Fruit fly (Drosophila melanogaster) whole organism, embryonic: ENCODE measurements around the gene RpS25.

ENCODE experiments used
- Asciz ChIP-seq: fragments of 200-800 bp; sonication (Bioruptor generic); optimal IDR thresholded peaks from 2 replicates; lab custom pipeline; 2017; ENCODE audit warnings: missing biosample characterization, mild to moderate bottlenecking, missing genetic modification characterization, missing genetic modification reagents
- BEAF-32 ChIP-seq: fragments of 200-800 bp; sonication (Bioruptor generic); optimal IDR thresholded peaks from 3 replicates; lab custom pipeline; 2017; ENCODE audit warnings: missing biosample characterization, missing genetic modification characterization, mild to moderate bottlenecking, moderate library complexity, missing genetic modification reagents
- CG10959 ChIP-seq: fragments of 200-800 bp; sonication (Bioruptor generic); IDR thresholded peaks from 2 replicates; pipeline ENCODE4 v1.3.6; 2022; ENCODE audit warnings: missing biosample characterization, missing genetic modification characterization
- CG11247 ChIP-seq: fragments of 200-800 bp; sonication (Bioruptor generic); IDR thresholded peaks from 2 replicates; pipeline ENCODE4 v1.3.6; 2022; ENCODE audit warnings: missing biosample characterization, missing genetic modification characterization
- CG11696 ChIP-seq: fragments of 200-800 bp; sonication (Bioruptor generic); IDR thresholded peaks from 2 replicates; pipeline ENCODE4 v1.3.6; 2022; ENCODE audit warnings: missing biosample characterization, missing genetic modification characterization
- CG12071 ChIP-seq: fragments of 200-800 bp; sonication (Bioruptor generic); optimal IDR thresholded peaks from 3 replicates; lab custom pipeline; 2018; ENCODE audit warnings: missing biosample characterization, mild to moderate bottlenecking, missing genetic modification characterization
- CG14860 ChIP-seq: fragments of 200-800 bp; sonication (Bioruptor generic); IDR thresholded peaks from 3 replicates; pipeline ENCODE4 v1.3.6; 2022; ENCODE audit warnings: missing biosample characterization, missing genetic modification characterization; ENCODE audit not compliant: partially characterized antibody
- CG16779 ChIP-seq: fragments of 200-800 bp; sonication (Bioruptor generic); IDR thresholded peaks from 2 replicates; pipeline ENCODE4 v1.3.6; 2022; ENCODE audit warnings: missing biosample characterization, missing genetic modification characterization
- CG18764 ChIP-seq: fragments of 200-800 bp; sonication (Bioruptor generic); optimal IDR thresholded peaks from 3 replicates; lab custom pipeline; 2016; ENCODE audit warnings: missing biosample characterization, missing genetic modification characterization
- CG2202 ChIP-seq: fragments of 200-800 bp; sonication (Bioruptor generic); optimal IDR thresholded peaks from 2 replicates; lab custom pipeline; 2018; ENCODE audit warnings: missing biosample characterization, mild to moderate bottlenecking, missing genetic modification characterization
- CG2712 ChIP-seq: fragments of 200-800 bp; optimal IDR thresholded peaks from 3 replicates; lab custom pipeline; 2019; ENCODE audit warnings: missing biosample characterization, mild to moderate bottlenecking, missing genetic modification characterization, moderate library complexity
- CG31224 ChIP-seq: fragments of 200-800 bp; sonication (Bioruptor generic); IDR thresholded peaks from 2 replicates; pipeline ENCODE4 v1.3.6; 2022; ENCODE audit warnings: missing biosample characterization, missing genetic modification characterization
- CG3407 ChIP-seq: fragments of 200-800 bp; sonication (Bioruptor generic); optimal IDR thresholded peaks from 2 replicates; lab custom pipeline; 2018; ENCODE audit warnings: missing biosample characterization, mild to moderate bottlenecking, missing genetic modification characterization
- CG6683 ChIP-seq: fragments of 200-800 bp; sonication (Bioruptor generic); optimal IDR thresholded peaks from 2 replicates; lab custom pipeline; 2017; ENCODE audit warnings: missing biosample characterization, mild to moderate bottlenecking, missing genetic modification characterization, missing genetic modification reagents
- CG6791 ChIP-seq: fragments of 200-800 bp; sonication (Bioruptor generic); IDR thresholded peaks from 3 replicates; pipeline ENCODE4 v1.3.6; 2022; ENCODE audit warnings: missing biosample characterization, missing genetic modification characterization; ENCODE audit not compliant: partially characterized antibody
- CG6854 ChIP-seq: fragments of 200-800 bp; sonication (Bioruptor generic); optimal IDR thresholded peaks from 3 replicates; lab custom pipeline; 2017; ENCODE audit warnings: missing biosample characterization, mild to moderate bottlenecking, missing genetic modification characterization
- CG7556 ChIP-seq: fragments of 200-800 bp; sonication (Bioruptor generic); optimal IDR thresholded peaks from 2 replicates; lab custom pipeline; 2017; ENCODE audit warnings: missing biosample characterization, mild to moderate bottlenecking, missing genetic modification characterization
- CG9817 ChIP-seq: fragments of 200-800 bp; sonication (Bioruptor generic); optimal IDR thresholded peaks from 2 replicates; lab custom pipeline; 2018; ENCODE audit warnings: missing biosample characterization, mild to moderate bottlenecking, missing genetic modification characterization, moderate library complexity
- CG9876 ChIP-seq: fragments of 200-800 bp; sonication (Bioruptor generic); optimal IDR thresholded peaks from 2 replicates; lab custom pipeline; 2016; ENCODE audit warnings: missing biosample characterization, missing genetic modification characterization
- CG9932 ChIP-seq: fragments of 200-800 bp; sonication (Bioruptor generic); IDR thresholded peaks from 2 replicates; pipeline ENCODE4 v1.3.6; 2022; ENCODE audit warnings: missing biosample characterization, missing genetic modification characterization
- Dbx ChIP-seq: fragments of 200-800 bp; sonication (Bioruptor generic); IDR thresholded peaks from 3 replicates; pipeline ENCODE4 v1.3.6; 2022; ENCODE audit warnings: missing biosample characterization, missing genetic modification characterization
- Dp ChIP-seq: fragments of 200-800 bp; sonication (Bioruptor generic); optimal IDR thresholded peaks from 2 replicates; lab custom pipeline; 2018; ENCODE audit warnings: missing biosample characterization, mild to moderate bottlenecking, missing genetic modification characterization, moderate library complexity
- H2.0 ChIP-seq: fragments of 200-800 bp; sonication (Bioruptor generic); IDR thresholded peaks from 2 replicates; pipeline ENCODE4 v1.3.6; 2022; ENCODE audit warnings: missing biosample characterization, missing genetic modification characterization
- HmgD ChIP-seq: fragments of 200-800 bp; sonication (Bioruptor generic); optimal IDR thresholded peaks from 3 replicates; lab custom pipeline; 2016; ENCODE audit warnings: missing biosample characterization, missing genetic modification characterization
- Hmx ChIP-seq: fragments of 200-800 bp; sonication (Bioruptor generic); optimal IDR thresholded peaks from 2 replicates; lab custom pipeline; 2016; ENCODE audit warnings: missing biosample characterization, missing genetic modification characterization
- NK7.1 ChIP-seq: fragments of 200-800 bp; sonication (Bioruptor generic); optimal IDR thresholded peaks from 3 replicates; lab custom pipeline; 2016; ENCODE audit warnings: missing biosample characterization, missing genetic modification characterization
- Opbp ChIP-seq: fragments of 200-800 bp; sonication (Bioruptor generic); IDR thresholded peaks from 3 replicates; pipeline ENCODE4 v1.3.6; 2022; ENCODE audit warnings: missing biosample characterization, missing genetic modification characterization; ENCODE audit not compliant: partially characterized antibody
- Vsx1 ChIP-seq: fragments of 200-800 bp; sonication (Bioruptor generic); optimal IDR thresholded peaks from 2 replicates; lab custom pipeline; 2017; ENCODE audit warnings: missing biosample characterization, mild to moderate bottlenecking, missing genetic modification characterization, missing genetic modification reagents
- ab ChIP-seq: fragments of 200-800 bp; sonication (Bioruptor generic); optimal IDR thresholded peaks from 2 replicates; lab custom pipeline; 2016; ENCODE audit warnings: missing biosample characterization, missing genetic modification characterization
- ara ChIP-seq: fragments of 200-800 bp; sonication (Bioruptor generic); IDR thresholded peaks from 2 replicates; pipeline ENCODE4 v1.3.6; 2022; ENCODE audit warnings: missing biosample characterization, missing genetic modification characterization
- ase ChIP-seq: fragments of 200-800 bp; sonication (Bioruptor generic); IDR thresholded peaks from 3 replicates; pipeline ENCODE4 v1.3.6; 2022; ENCODE audit warnings: missing biosample characterization, missing genetic modification characterization
- ci ChIP-seq: fragments of 200-800 bp; sonication (Bioruptor generic); IDR thresholded peaks from 3 replicates; pipeline ENCODE4 v1.3.6; 2022; ENCODE audit warnings: missing biosample characterization, missing genetic modification characterization
- crol ChIP-seq: fragments of 200-800 bp; sonication (Bioruptor generic); IDR thresholded peaks from 2 replicates; pipeline ENCODE4 v1.3.6; 2022; ENCODE audit warnings: missing biosample characterization, missing genetic modification characterization
- emc ChIP-seq: fragments of 200-800 bp; sonication (Bioruptor generic); optimal IDR thresholded peaks from 2 replicates; lab custom pipeline; 2016; ENCODE audit warnings: missing biosample characterization, missing genetic modification characterization
- gfzf ChIP-seq: fragments of 200-800 bp; sonication (Bioruptor generic); optimal IDR thresholded peaks from 2 replicates; lab custom pipeline; 2016; ENCODE audit warnings: missing biosample characterization, mild to moderate bottlenecking, missing genetic modification characterization, moderate library complexity
- grn ChIP-seq: fragments of 200-800 bp; sonication (Bioruptor generic); optimal IDR thresholded peaks from 3 replicates; lab custom pipeline; 2017; ENCODE audit warnings: missing biosample characterization, missing genetic modification characterization
- gsb-n ChIP-seq: fragments of 200-800 bp; sonication (Bioruptor generic); optimal IDR thresholded peaks from 3 replicates; lab custom pipeline; 2018; ENCODE audit warnings: missing biosample characterization, mild to moderate bottlenecking, missing genetic modification characterization
- h ChIP-seq: fragments of >200 bp; optimal IDR thresholded peaks from 2 replicates; lab custom pipeline; 2017
- hbn ChIP-seq: fragments of 200-800 bp; sonication (Bioruptor generic); IDR thresholded peaks from 2 replicates; pipeline ENCODE4 v1.3.6; 2022; ENCODE audit warnings: missing biosample characterization, missing genetic modification characterization; ENCODE audit not compliant: partially characterized antibody
- hth ChIP-seq: fragments of >200 bp; optimal IDR thresholded peaks from 2 replicates; lab custom pipeline; 2017; ENCODE audit warnings: inconsistent platforms
- kay ChIP-seq: fragments of 200-800 bp; sonication (Bioruptor generic); optimal IDR thresholded peaks from 2 replicates; lab custom pipeline; 2016; ENCODE audit warnings: missing biosample characterization, missing genetic modification characterization
- lola ChIP-seq, 3 experiments: fragments of >200 bp in 2 of 3; fragments of 200-800 bp in 1 of 3; sonication (Bioruptor generic) in 1 of 3; optimal IDR thresholded peaks; 2 replicates each; lab custom pipeline; 2017 to 2019; ENCODE audit warnings: missing biosample characterization in 3 of 3, missing genetic modification characterization in 3 of 3, mild to moderate bottlenecking in 1 of 3, moderate library complexity in 1 of 3
- org-1 ChIP-seq: fragments of 200-800 bp; sonication (Bioruptor generic); optimal IDR thresholded peaks from 2 replicates; lab custom pipeline; 2017; ENCODE audit warnings: missing biosample characterization, missing genetic modification characterization
- prd ChIP-seq, 3 experiments: fragments of >200 bp in 2 of 3; fragments of 200-800 bp in 1 of 3; sonication (Bioruptor generic) in 1 of 3; optimal IDR thresholded peaks in 2 of 3; IDR thresholded peaks in 1 of 3; 2 replicates in 2 of 3; 3 replicates in 1 of 3; pipeline versions ENCODE4 v1.3.6 to Lab custom; 2017 to 2022; ENCODE audit warnings: missing biosample characterization in 1 of 3, missing genetic modification characterization in 1 of 3
- ranshi ChIP-seq: fragments of 200-800 bp; sonication (Bioruptor generic); IDR thresholded peaks from 2 replicates; pipeline ENCODE4 v1.3.6; 2022; ENCODE audit warnings: missing biosample characterization, missing genetic modification characterization
- slou ChIP-seq: fragments of 200-800 bp; sonication (Bioruptor generic); optimal IDR thresholded peaks from 3 replicates; lab custom pipeline; 2016; ENCODE audit warnings: missing biosample characterization, missing genetic modification characterization
- toy ChIP-seq: fragments of 200-800 bp; sonication (Bioruptor generic); IDR thresholded peaks from 2 replicates; pipeline ENCODE4 v1.3.6; 2022; ENCODE audit warnings: missing biosample characterization, missing genetic modification characterization
- twi ChIP-seq: fragments of 200-800 bp; optimal IDR thresholded peaks from 2 replicates; lab custom pipeline; 2019; ENCODE audit warnings: missing biosample characterization, mild to moderate bottlenecking, missing genetic modification characterization, moderate library complexity
- unpg ChIP-seq: fragments of 200-800 bp; sonication (Bioruptor generic); optimal IDR thresholded peaks from 3 replicates; lab custom pipeline; 2018; ENCODE audit warnings: missing biosample characterization, mild to moderate bottlenecking, missing genetic modification characterization, moderate library complexity
- z ChIP-seq: fragments of 200-800 bp; sonication (Bioruptor generic); IDR thresholded peaks from 3 replicates; pipeline ENCODE4 v1.3.6; 2022; ENCODE audit warnings: missing biosample characterization, missing genetic modification characterization

Gene RpS25

dm6 chr3R:11243951-11244660 lies 28.0 kb upstream of the RpS25 start, which contains the start of the genes CG17734 and CG5214 (continued):
- TF ChIP-seq Dp (GFP tag; lab: Kevin White, UChicago) (peak; percentile 38), ci (GFP tag; lab: Robert Waterston, UW) (no peak), CG18764 (GFP tag; lab: Kevin White, UChicago) (no peak), CG14860 (peak; percentile 69; the same call in 2 of the 3 replicates), z (GFP tag; lab: Robert Waterston, UW) (no peak), CG3407 (GFP tag; lab: Kevin White, UChicago) (no peak), H2.0 (GFP tag; lab: Robert Waterston, UW) (no peak), CG11247 (GFP tag; lab: Robert Waterston, UW) (no peak), hbn (GFP tag; lab: Robert Waterston, UW) (peak; percentile 66), grn (GFP tag; lab: Kevin White, UChicago) (no peak), CG2202 (tag; lab: Kevin White, UChicago) (no peak), ara (GFP tag; lab: Robert Waterston, UW) (no peak), slou (GFP tag; lab: Kevin White, UChicago) (peak; percentile 6), CG7556 (no peak), CG16779 (GFP tag; lab: Robert Waterston, UW) (no peak), CG6791 (GFP tag; lab: Robert Waterston, UW) (no peak), ranshi (0 out of 2 replicates have a peak, but pooled peaks have one; percentile 5), NK7.1 (GFP tag; lab: Kevin White, UChicago) (no peak), BEAF-32 (peak; percentile 88), HmgD (GFP tag; lab: Kevin White, UChicago) (peak; percentile 53), gfzf (peak; percentile 84), CG6683 (GFP tag; lab: Kevin White, UChicago) (no peak), emc (GFP tag; lab: Kevin White, UChicago) (no peak), h (lab: Kevin White, UChicago) (no peak), Hmx (no peak), Opbp (GFP tag; lab: Robert Waterston, UW) (peak; percentile 69; the same call in 2 of the 3 replicates), crol (0 out of 2 replicates have a peak, but pooled peaks have one; percentile 46), twi (no peak), CG11696 (no peak), CG9932 (GFP tag; lab: Robert Waterston, UW) (no peak), Asciz (GFP tag; lab: Kevin White, UChicago) (no peak), CG31224 (GFP tag; lab: Robert Waterston, UW) (no peak), toy (GFP tag; lab: Robert Waterston, UW) (no peak), CG2712 (tag; lab: Kevin White, UChicago) (peak; percentile 26), lola (GFP tag; optimal IDR thresholded peaks at IDR 0.05; lab: Kevin White, UChicago) (no peak), ab (GFP tag; lab: Kevin White, UChicago) (no peak), unpg (GFP tag; lab: Kevin White, UChicago) (no peak), prd (optimal IDR thresholded peaks at IDR 0.05; lab: Kevin White, UChicago) (no peak), prd (GFP tag; IDR thresholded peaks at IDR 0.05; lab: Robert Waterston, UW) (no peak), org-1 (GFP tag; lab: Kevin White, UChicago) (no peak), kay (peak; percentile 21), hth (no peak), CG9876 (GFP tag; lab: Kevin White, UChicago) (peak; percentile 10), Dbx (no peak), CG6854 (GFP tag; lab: Kevin White, UChicago) (no peak), CG9817 (tag; lab: Kevin White, UChicago) (no peak), Vsx1 (GFP tag; lab: Kevin White, UChicago) (no peak), gsb-n (no peak), CG12071 (GFP tag; lab: Kevin White, UChicago) (no peak), CG10959 (GFP tag; lab: Robert Waterston, UW) (no peak), ase (GFP tag; lab: Robert Waterston, UW) (no peak)
